Worm (Caenorhabditis elegans) whole organism, early embryonic: Measurements from ENCODE around the gene F59D12.5.

Experiments used
- B0310.2 ChIP-seq: sonication (generic microtip); optimal IDR thresholded peaks from 2 replicates; lab custom pipeline; 2016; ENCODE audit warnings: mild to moderate bottlenecking, missing genetic modification characterization, missing compliant biosample characterization
- F13C5.2 ChIP-seq: sonication (generic microtip); optimal IDR thresholded peaks from 2 replicates; lab custom pipeline; 2017; ENCODE audit warnings: mild to moderate bottlenecking, missing genetic modification characterization, inconsistent platforms, missing compliant biosample characterization
- aly-1 ChIP-seq: sonication (generic microtip); optimal IDR thresholded peaks from 2 replicates; lab custom pipeline; 2016; ENCODE audit warnings: missing genetic modification characterization, missing compliant biosample characterization
- ama-1 ChIP-seq: fragments of 150-350 bp; optimal IDR thresholded peaks from 2 replicates; lab custom pipeline; 2014
- ceh-13 ChIP-seq: fragments of 200-800 bp; sonication (Bioruptor generic); optimal IDR thresholded peaks from 2 replicates; lab custom pipeline; 2018; ENCODE audit warnings: mild to moderate bottlenecking, missing genetic modification characterization, missing compliant biosample characterization
- ceh-36 ChIP-seq: sonication (generic microtip); optimal IDR thresholded peaks from 2 replicates; lab custom pipeline; 2016; ENCODE audit warnings: missing genetic modification characterization, inconsistent platforms, missing compliant biosample characterization
- ets-7 ChIP-seq: sonication (generic microtip); optimal IDR thresholded peaks from 2 replicates; lab custom pipeline; 2016; ENCODE audit warnings: missing genotype, missing genetic modification characterization, missing compliant biosample characterization
- flt-1 ChIP-seq: fragments of 200-800 bp; sonication (Bioruptor generic); IDR thresholded peaks from 2 replicates; pipeline ENCODE4 v1.3.6; 2022; ENCODE audit warnings: missing genetic modification characterization, missing compliant biosample characterization
- hmbx-1 ChIP-seq: sonication (generic microtip); optimal IDR thresholded peaks from 2 replicates; lab custom pipeline; 2016; ENCODE audit warnings: mild to moderate bottlenecking, missing genetic modification characterization, missing compliant biosample characterization
- hmg-4 ChIP-seq: fragments of 200-800 bp; sonication (Bioruptor generic); optimal IDR thresholded peaks from 2 replicates; lab custom pipeline; 2018; ENCODE audit warnings: mild to moderate bottlenecking, missing genetic modification characterization, missing compliant biosample characterization
- hnd-1 ChIP-seq: sonication (generic microtip); optimal IDR thresholded peaks from 2 replicates; lab custom pipeline; 2016; ENCODE audit warnings: missing genetic modification characterization, missing compliant biosample characterization
- pes-1 ChIP-seq: fragments of 200-800 bp; sonication (Bioruptor generic); IDR thresholded peaks from 2 replicates; pipeline ENCODE4 v1.3.6; 2022; ENCODE audit warnings: missing genetic modification reagents, missing genetic modification characterization, missing compliant biosample characterization
- scrt-1 ChIP-seq: fragments of 200-800 bp; sonication (Bioruptor generic); IDR thresholded peaks from 2 replicates; pipeline ENCODE4 v1.3.6; 2022; ENCODE audit warnings: missing genetic modification characterization, missing compliant biosample characterization
- sea-1 ChIP-seq: fragments of 200-800 bp; sonication (Bioruptor generic); conservative IDR thresholded peaks from 2 replicates; pipeline ENCODE4 v1.3.6; 2022; ENCODE audit warnings: missing genetic modification characterization, missing compliant biosample characterization
- tbx-11 ChIP-seq: fragments of 200-800 bp; sonication (Bioruptor generic); IDR thresholded peaks from 2 replicates; pipeline ENCODE4 v1.3.6; 2022; ENCODE audit warnings: missing genetic modification characterization, missing compliant biosample characterization
- tbx-37 ChIP-seq: fragments of 200-800 bp; sonication (Bioruptor generic); conservative IDR thresholded peaks from 2 replicates; pipeline ENCODE4 v1.3.6; 2022; ENCODE audit warnings: missing genetic modification reagents, missing genetic modification characterization, missing compliant biosample characterization
- tra-4 ChIP-seq: sonication (generic microtip); optimal IDR thresholded peaks from 2 replicates; lab custom pipeline; 2017; ENCODE audit warnings: missing genetic modification characterization, missing compliant biosample characterization

The F59D12.5 gene

DNA sequence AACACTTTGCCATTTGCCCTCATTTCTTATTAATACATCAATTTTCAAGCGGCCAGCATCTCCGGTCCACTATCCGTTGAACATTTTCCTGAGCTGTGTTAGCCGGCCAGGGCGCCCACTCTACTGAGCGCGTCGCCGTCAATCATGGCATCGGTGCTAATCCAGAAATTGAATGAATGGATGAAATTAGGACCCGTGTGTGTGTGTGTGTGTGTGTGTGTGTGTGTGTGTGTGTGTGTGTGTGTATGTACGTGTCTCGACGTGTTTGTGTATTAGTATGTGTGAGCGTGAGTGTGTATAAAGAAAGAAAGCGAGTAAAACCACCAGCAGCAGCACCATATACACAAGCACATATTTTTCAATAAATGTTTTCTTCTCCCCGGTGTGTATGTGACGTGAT is 6.0 kb upstream of the F59D12.5 start:
- TF ChIP-seq tbx-37 (no peak), pes-1 (GFP tag; lab: Robert Waterston, UW) (no peak), hmbx-1 (no peak), ceh-13 (no peak), tbx-11 (GFP tag; lab: Robert Waterston, UW) (no peak), B0310.2 (tag; lab: Kevin White, UChicago) (no peak), sea-1 (no peak), scrt-1 (GFP tag; lab: Robert Waterston, UW) (no peak), hnd-1 (no peak), ets-7 (no peak), tra-4 (tag; lab: Kevin White, UChicago) (no peak), ceh-36 (no peak), ama-1 (lab: Kevin White, UChicago) (no peak)

DNA sequence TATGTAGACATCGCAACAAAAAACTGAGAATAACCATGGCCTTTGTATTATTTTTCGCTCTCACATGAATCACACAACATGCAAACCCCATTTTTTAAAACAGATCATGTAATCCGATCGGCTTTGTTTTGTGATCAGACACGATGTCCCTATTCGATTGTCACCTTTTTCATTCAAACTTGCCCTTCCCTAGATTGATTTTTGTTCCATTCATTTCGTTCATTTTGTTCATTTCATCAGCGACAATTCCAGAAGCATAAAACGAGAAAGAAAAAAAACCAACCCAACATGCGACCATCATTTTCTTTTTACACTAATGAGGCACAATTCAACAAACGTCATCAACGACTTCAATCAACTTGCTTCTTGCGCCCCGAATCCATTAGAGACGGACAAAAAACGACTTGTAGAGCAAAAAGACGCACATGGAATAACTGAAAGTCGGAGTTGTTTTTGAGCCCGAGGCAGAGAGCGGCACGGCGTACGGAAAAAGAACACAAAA is 3.8 kb upstream of the F59D12.5 start, which contains the start of gene F59D12.3:
F59D12.3 (minus strand) TSS at position 51 of the 502 bp plus-strand sequence.
- TF ChIP-seq hmbx-1 (no peak), scrt-1 (GFP tag; lab: Robert Waterston, UW) (no peak), flt-1 (GFP tag; lab: Robert Waterston, UW) (no peak), ceh-13 (no peak), tbx-37 (no peak), pes-1 (GFP tag; lab: Robert Waterston, UW) (no peak), ceh-36 (no peak), F13C5.2 (tag; lab: Kevin White, UChicago) (no peak), hmg-4 (GFP tag; lab: Kevin White, UChicago) (no peak), hnd-1 (no peak), sea-1 (no peak), ets-7 (no peak)

DNA sequence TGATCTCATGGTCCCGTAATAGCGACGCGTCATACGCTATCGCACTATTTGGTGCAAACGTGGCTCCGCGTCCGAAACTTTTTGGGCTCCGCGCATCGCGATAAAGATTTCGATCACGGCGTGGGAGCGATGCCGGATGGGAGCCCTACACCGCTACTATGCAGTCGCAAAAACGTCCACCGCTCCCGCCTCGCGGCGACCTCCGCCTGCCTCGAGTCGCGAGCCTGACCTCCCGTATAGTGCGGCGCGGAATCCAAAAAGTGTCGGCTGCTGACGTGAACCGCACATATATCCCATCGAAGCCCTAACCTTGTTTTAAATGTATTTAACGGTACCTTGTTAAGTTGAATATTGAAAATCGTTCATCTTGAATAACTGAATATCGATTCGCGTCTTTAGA is 3.3 kb upstream of the F59D12.5 start:
- TF ChIP-seq scrt-1 (GFP tag; lab: Robert Waterston, UW), result no peak
- no peak for TF ChIP-seq hmg-4 (GFP tag; lab: Kevin White, UChicago)
- no peak for TF ChIP-seq sea-1
- TF ChIP-seq ceh-36, result no peak
- no peak for TF ChIP-seq F13C5.2 (tag; lab: Kevin White, UChicago)
- no peak for TF ChIP-seq ets-7
- TF ChIP-seq tbx-11 (GFP tag; lab: Robert Waterston, UW), result no peak
- no peak for TF ChIP-seq aly-1 (tag; lab: Kevin White, UChicago)
- no peak for TF ChIP-seq pes-1 (GFP tag; lab: Robert Waterston, UW)
- TF ChIP-seq ama-1 (lab: Kevin White, UChicago), result no peak
- no peak for TF ChIP-seq tbx-37
- TF ChIP-seq flt-1 (GFP tag; lab: Robert Waterston, UW), result no peak
- no peak for TF ChIP-seq hnd-1
- TF ChIP-seq ceh-13, result no peak
- no peak for TF ChIP-seq hmbx-1

- TF ChIP-seq flt-1 (GFP tag; lab: Robert Waterston, UW) (no peak), aly-1 (tag; lab: Kevin White, UChicago) (no peak), hmbx-1 (no peak), tbx-11 (GFP tag; lab: Robert Waterston, UW) (no peak), tra-4 (tag; lab: Kevin White, UChicago) (no peak), hmg-4 (GFP tag; lab: Kevin White, UChicago) (no peak), ets-7 (no peak), hnd-1 (no peak), F13C5.2 (tag; lab: Kevin White, UChicago) (no peak), ceh-13 (no peak), ceh-36 (no peak), tbx-37 (no peak)
These were observed 4.5 kb downstream of the F59D12.5 start, which contains the start of gene H08J19.1 for ce11 chrX:15642638-15643037. TSS of gene H08J19.1 (plus strand) at chrX:15642938.

DNA sequence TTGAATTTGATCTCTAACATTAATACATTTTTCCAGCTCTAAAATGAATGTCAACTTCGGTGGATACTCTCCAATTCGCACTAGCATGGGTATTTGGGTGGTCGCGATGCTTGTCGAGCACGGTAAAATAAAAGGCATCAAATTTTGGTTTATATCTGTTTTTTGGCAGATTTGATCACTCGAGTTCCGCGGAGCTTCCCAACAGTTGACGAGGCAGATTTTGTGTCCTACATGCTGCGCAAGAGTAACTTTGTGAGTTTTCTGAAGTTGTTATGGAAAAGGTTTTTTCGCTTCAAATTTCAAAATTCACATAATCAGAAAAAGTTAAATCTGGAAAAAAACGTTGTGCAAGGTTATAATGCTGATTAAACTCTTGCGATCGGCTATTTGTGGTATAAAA is 5.8 kb downstream of the F59D12.5 start:
- TF ChIP-seq hmg-4 (GFP tag; lab: Kevin White, UChicago) (no peak), tra-4 (tag; lab: Kevin White, UChicago) (no peak), scrt-1 (GFP tag; lab: Robert Waterston, UW) (no peak), F13C5.2 (tag; lab: Kevin White, UChicago) (no peak), hnd-1 (no peak), ceh-36 (no peak), tbx-11 (GFP tag; lab: Robert Waterston, UW) (no peak), flt-1 (GFP tag; lab: Robert Waterston, UW) (no peak), sea-1 (no peak), aly-1 (tag; lab: Kevin White, UChicago) (no peak)

DNA sequence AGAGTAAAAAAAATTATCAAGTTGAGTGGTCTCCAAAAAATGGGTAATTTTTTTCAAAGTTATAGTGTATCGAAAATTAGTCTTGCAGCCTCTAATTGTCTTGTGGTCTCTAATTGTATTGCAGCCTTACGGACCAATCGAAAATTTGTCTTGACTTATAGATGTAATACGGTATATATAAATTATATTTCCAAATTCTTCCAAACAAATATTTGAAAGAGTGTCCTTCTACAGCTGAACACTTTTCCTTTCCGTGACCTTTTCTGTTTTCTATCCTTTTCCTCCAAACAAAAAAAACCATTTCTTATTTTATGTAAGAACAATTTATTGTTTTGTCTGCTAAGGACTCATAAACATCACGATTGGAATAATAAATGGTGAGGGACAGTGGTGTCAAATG is 6.6 kb downstream of the F59D12.5 start, which contains the start of gene K09E9.7:
K09E9.7 (plus strand) TSS at position 301 of the 400 bp plus-strand sequence.
- TF ChIP-seq sea-1 (no peak), hnd-1 (no peak), flt-1 (GFP tag; lab: Robert Waterston, UW) (no peak), tbx-37 (no peak), tra-4 (tag; lab: Kevin White, UChicago) (no peak), scrt-1 (GFP tag; lab: Robert Waterston, UW) (no peak), B0310.2 (tag; lab: Kevin White, UChicago) (no peak), hmbx-1 (no peak), F13C5.2 (tag; lab: Kevin White, UChicago) (no peak), ceh-36 (no peak), tbx-11 (GFP tag; lab: Robert Waterston, UW) (no peak), ama-1 (lab: Kevin White, UChicago) (no peak), ets-7 (no peak), hmg-4 (GFP tag; lab: Kevin White, UChicago) (no peak)

DNA sequence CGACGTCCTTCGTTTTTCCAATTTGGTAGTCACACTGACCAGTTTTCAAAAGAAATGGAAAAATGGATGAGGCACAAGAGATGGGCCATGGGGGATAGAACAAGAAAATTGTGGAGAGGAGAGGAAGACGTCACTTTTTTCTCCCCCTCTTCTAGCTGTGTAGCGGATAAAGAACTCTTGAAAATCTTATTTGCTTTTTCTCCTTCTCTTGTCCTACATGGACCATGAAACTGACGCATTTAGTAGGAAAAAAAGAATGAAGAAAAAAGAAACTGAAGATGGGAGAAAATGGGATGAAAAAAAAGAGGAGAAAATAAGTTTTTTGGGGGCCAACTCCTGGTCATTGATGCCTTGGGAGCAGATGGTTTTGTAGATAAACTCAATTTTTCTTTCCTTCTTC is 13.2 kb downstream of the F59D12.5 start:
- TF ChIP-seq pes-1 (GFP tag; lab: Robert Waterston, UW) (no peak), sea-1 (no peak), tbx-11 (GFP tag; lab: Robert Waterston, UW) (no peak), ets-7 (no peak), ceh-13 (no peak), ama-1 (lab: Kevin White, UChicago) (no peak), scrt-1 (GFP tag; lab: Robert Waterston, UW) (no peak), F13C5.2 (tag; lab: Kevin White, UChicago) (no peak), tbx-37 (no peak), ceh-36 (no peak), tra-4 (tag; lab: Kevin White, UChicago) (no peak), hmbx-1 (no peak), hnd-1 (no peak), aly-1 (tag; lab: Kevin White, UChicago) (no peak), B0310.2 (tag; lab: Kevin White, UChicago) (no peak), hmg-4 (GFP tag; lab: Kevin White, UChicago) (no peak), flt-1 (GFP tag; lab: Robert Waterston, UW) (no peak)
